Worm (Caenorhabditis elegans) whole organism, L3 larva: Measurements from ENCODE around the gene rnh-2.

Source experiments
- R02D3.7 ChIP-seq: fragments of 150-350 bp; optimal IDR thresholded peaks from 2 replicates; lab custom pipeline; 2014; ENCODE audit warnings: missing biosample characterization, missing genetic modification characterization
- ZK546.5 ChIP-seq: sonication (generic microtip); optimal IDR thresholded peaks from 2 replicates; lab custom pipeline; 2017; ENCODE audit warnings: missing biosample characterization, missing genetic modification characterization
- aly-2 ChIP-seq: fragments of 150-350 bp; optimal IDR thresholded peaks from 2 replicates; lab custom pipeline; 2014; ENCODE audit warnings: missing biosample characterization, missing genetic modification characterization
- ama-1 ChIP-seq: fragments of 150-350 bp; optimal IDR thresholded peaks from 2 replicates; lab custom pipeline; 2018
- ceh-16 ChIP-seq: sonication (generic microtip); optimal IDR thresholded peaks from 2 replicates; lab custom pipeline; 2017; ENCODE audit warnings: missing biosample characterization, missing genetic modification characterization
- ceh-28 ChIP-seq: fragments of 150-350 bp; optimal IDR thresholded peaks from 2 replicates; lab custom pipeline; 2014; ENCODE audit warnings: missing biosample characterization, missing genetic modification reagents, missing genetic modification characterization
- ceh-82 ChIP-seq: fragments of 150-350 bp; optimal IDR thresholded peaks from 2 replicates; lab custom pipeline; 2014; ENCODE audit warnings: missing biosample characterization, missing genetic modification characterization
- ceh-9 ChIP-seq: sonication (generic microtip); optimal IDR thresholded peaks from 2 replicates; lab custom pipeline; 2018; ENCODE audit warnings: missing biosample characterization, missing genetic modification characterization
- daf-12 ChIP-seq: fragments of 150-350 bp; optimal IDR thresholded peaks from 2 replicates; lab custom pipeline; 2014; ENCODE audit warnings: missing biosample characterization, missing genetic modification reagents, missing genetic modification characterization
- egl-27 ChIP-seq: sonication (generic microtip); optimal IDR thresholded peaks from 4 replicates; lab custom pipeline; 2017; ENCODE audit warnings: missing biosample characterization, missing genetic modification reagents, missing genetic modification characterization
- egl-5 ChIP-seq: fragments of 150-350 bp; optimal IDR thresholded peaks from 2 replicates; lab custom pipeline; 2017; ENCODE audit warnings: missing biosample characterization, missing genetic modification reagents, missing genetic modification characterization, inconsistent platforms
- elt-2 ChIP-seq: sonication (generic microtip); optimal IDR thresholded peaks from 2 replicates; lab custom pipeline; 2016; ENCODE audit warnings: missing genetic modification reagents, mild to moderate bottlenecking, missing genetic modification characterization, missing compliant biosample characterization
- elt-3 ChIP-seq, 3 experiments: fragments of 150-350 bp in 1 of 3; sonication (generic microtip) in 2 of 3; optimal IDR thresholded peaks; 2 replicates in 2 of 3; 4 replicates in 1 of 3; lab custom pipeline; 2014 to 2017; ENCODE audit warnings: missing biosample characterization in 3 of 3, missing genetic modification characterization in 3 of 3
- eor-1 ChIP-seq, 2 experiments: fragments of 150-350 bp; optimal IDR thresholded peaks; 2 replicates each; lab custom pipeline; 2014 to 2018; ENCODE audit warnings: missing biosample characterization in 2 of 2, missing genetic modification characterization in 2 of 2
- fkh-10 ChIP-seq: sonication (generic microtip); optimal IDR thresholded peaks from 2 replicates; lab custom pipeline; 2017; ENCODE audit warnings: missing biosample characterization, missing genetic modification reagents, missing genetic modification characterization
- fkh-2 ChIP-seq: fragments of 150-350 bp; optimal IDR thresholded peaks from 2 replicates; lab custom pipeline; 2014; ENCODE audit warnings: missing biosample characterization, missing genetic modification reagents, missing genetic modification characterization
- fos-1 ChIP-seq: fragments of 150-350 bp; optimal IDR thresholded peaks from 2 replicates; lab custom pipeline; 2014; ENCODE audit warnings: missing biosample characterization, missing genetic modification characterization
- hmg-11 ChIP-seq: sonication (generic microtip); optimal IDR thresholded peaks from 2 replicates; lab custom pipeline; 2016; ENCODE audit warnings: missing genetic modification characterization, missing compliant biosample characterization
- jun-1 ChIP-seq: fragments of 150-350 bp; optimal IDR thresholded peaks from 2 replicates; lab custom pipeline; 2014; ENCODE audit warnings: missing biosample characterization, missing genetic modification reagents, missing genetic modification characterization
- lin-15B ChIP-seq: fragments of 150-350 bp; optimal IDR thresholded peaks from 2 replicates; lab custom pipeline; 2014; ENCODE audit warnings: missing biosample characterization, missing genetic modification characterization
- lin-39 ChIP-seq: fragments of 150-350 bp; optimal IDR thresholded peaks from 2 replicates; lab custom pipeline; 2018; ENCODE audit warnings: missing biosample characterization, missing genetic modification reagents, missing genetic modification characterization
- lsy-12 ChIP-seq: sonication (generic microtip); optimal IDR thresholded peaks from 2 replicates; lab custom pipeline; 2016; ENCODE audit warnings: mild to moderate bottlenecking, missing genetic modification characterization, missing compliant biosample characterization
- mdl-1 ChIP-seq: fragments of 150-350 bp; optimal IDR thresholded peaks from 2 replicates; lab custom pipeline; 2014; ENCODE audit warnings: missing biosample characterization, missing genetic modification characterization
- mml-1 ChIP-seq: fragments of 150-350 bp; sonication (generic microtip); optimal IDR thresholded peaks from 3 replicates; lab custom pipeline; 2014; ENCODE audit warnings: missing biosample characterization, missing genetic modification characterization
- nfya-1 ChIP-seq: sonication (generic microtip); optimal IDR thresholded peaks from 2 replicates; lab custom pipeline; 2017; ENCODE audit warnings: missing genetic modification characterization, mild to moderate bottlenecking, missing compliant biosample characterization, antibody characterized with exemption, moderate library complexity; ENCODE audit not compliant: insufficient read depth
- nhr-11 ChIP-seq: fragments of 150-350 bp; optimal IDR thresholded peaks from 2 replicates; lab custom pipeline; 2014; ENCODE audit warnings: missing biosample characterization, missing genetic modification characterization
- nhr-12 ChIP-seq: fragments of 150-350 bp; optimal IDR thresholded peaks from 2 replicates; lab custom pipeline; 2014; ENCODE audit warnings: missing biosample characterization, missing genetic modification characterization
- nhr-23 ChIP-seq: fragments of 150-350 bp; optimal IDR thresholded peaks from 2 replicates; lab custom pipeline; 2014; ENCODE audit warnings: missing biosample characterization, missing genetic modification reagents, missing genetic modification characterization
- nhr-237 ChIP-seq: fragments of 150-350 bp; optimal IDR thresholded peaks from 2 replicates; lab custom pipeline; 2014; ENCODE audit warnings: missing biosample characterization, missing genetic modification characterization
- nhr-25 ChIP-seq: sonication (generic microtip); optimal IDR thresholded peaks from 2 replicates; lab custom pipeline; 2017; ENCODE audit warnings: missing biosample characterization, missing genetic modification characterization
- nhr-28 ChIP-seq: fragments of 150-350 bp; optimal IDR thresholded peaks from 2 replicates; lab custom pipeline; 2014; ENCODE audit warnings: missing biosample characterization, missing genetic modification characterization
- nhr-43 ChIP-seq: sonication (generic microtip); optimal IDR thresholded peaks from 2 replicates; lab custom pipeline; 2016; ENCODE audit warnings: mild to moderate bottlenecking, missing genetic modification characterization, missing compliant biosample characterization; ENCODE audit not compliant: poor library complexity, severe bottlenecking
- nhr-67 ChIP-seq: fragments of 150-350 bp; optimal IDR thresholded peaks from 2 replicates; lab custom pipeline; 2014; ENCODE audit warnings: missing biosample characterization, missing genetic modification characterization
- nhr-76 ChIP-seq: fragments of 150-350 bp; sonication (generic microtip); optimal IDR thresholded peaks from 5 replicates; lab custom pipeline; 2014; ENCODE audit warnings: missing biosample characterization, missing genetic modification characterization
- nhr-77 ChIP-seq: fragments of 150-350 bp; optimal IDR thresholded peaks from 2 replicates; lab custom pipeline; 2014; ENCODE audit warnings: missing biosample characterization, missing genetic modification characterization
- pha-4 ChIP-seq: fragments of 150-350 bp; optimal IDR thresholded peaks from 2 replicates; lab custom pipeline; 2014; ENCODE audit warnings: missing biosample characterization, missing genetic modification reagents, missing genetic modification characterization
- pqm-1 ChIP-seq: fragments of 150-350 bp; optimal IDR thresholded peaks from 2 replicates; lab custom pipeline; 2017; ENCODE audit warnings: missing biosample characterization, missing genetic modification characterization, inconsistent platforms
- sea-2 ChIP-seq: fragments of 150-350 bp; sonication (generic microtip); optimal IDR thresholded peaks from 4 replicates; lab custom pipeline; 2014; ENCODE audit warnings: missing biosample characterization, missing genetic modification reagents, missing genetic modification characterization
- skn-1 ChIP-seq: fragments of 150-350 bp; optimal IDR thresholded peaks from 2 replicates; lab custom pipeline; 2014; ENCODE audit warnings: missing biosample characterization, missing genetic modification characterization
- snpc-4 ChIP-seq: fragments of 150-350 bp; optimal IDR thresholded peaks from 2 replicates; lab custom pipeline; 2014; ENCODE audit warnings: missing biosample characterization, missing genetic modification characterization
- tbx-2 ChIP-seq: sonication (generic microtip); optimal IDR thresholded peaks from 2 replicates; lab custom pipeline; 2016; ENCODE audit warnings: mild to moderate bottlenecking, missing genetic modification characterization, missing compliant biosample characterization
- unc-39 ChIP-seq: sonication (generic microtip); optimal IDR thresholded peaks from 4 replicates; lab custom pipeline; 2017; ENCODE audit warnings: missing biosample characterization, missing genetic modification characterization
- unc-62 ChIP-seq: fragments of 150-350 bp; sonication (generic microtip); optimal IDR thresholded peaks from 4 replicates; lab custom pipeline; 2014; ENCODE audit warnings: missing biosample characterization, missing genetic modification reagents, missing genetic modification characterization
- zag-1 ChIP-seq: fragments of 150-350 bp; optimal IDR thresholded peaks from 2 replicates; lab custom pipeline; 2014; ENCODE audit warnings: missing biosample characterization, missing genetic modification characterization
- ztf-11 ChIP-seq: fragments of 150-350 bp; optimal IDR thresholded peaks from 2 replicates; lab custom pipeline; 2014; ENCODE audit warnings: missing biosample characterization, missing genetic modification characterization
- ztf-4 ChIP-seq: fragments of 150-350 bp; optimal IDR thresholded peaks from 2 replicates; lab custom pipeline; 2014; ENCODE audit warnings: missing biosample characterization, missing genetic modification characterization

The rnh-2 gene

ce11 chrII:8479337-8479736, 37.6 kb upstream of the rnh-2 start:
- peak; percentile 20 for TF ChIP-seq pha-4 (tag; lab: Kevin White, UChicago)
- TF ChIP-seq ceh-82 = no peak
- TF ChIP-seq tbx-2 (tag; lab: Kevin White, UChicago) = no peak
- TF ChIP-seq ceh-9 (tag; lab: Kevin White, UChicago) = no peak
- no peak for TF ChIP-seq elt-3 (tag; optimal IDR thresholded peaks at IDR 0.05; lab: Kevin White, UChicago)
- TF ChIP-seq pqm-1 (tag; lab: Kevin White, UChicago) = no peak
- no peak for TF ChIP-seq lsy-12 (tag; lab: Kevin White, UChicago)
- no peak for TF ChIP-seq nhr-28 (tag; lab: Kevin White, UChicago)
- no peak for TF ChIP-seq fkh-10 (GFP tag; lab: Kevin White, UChicago)
- peak; percentile 83 for TF ChIP-seq ama-1
- peak; percentile 11 for TF ChIP-seq elt-2 (tag; lab: Kevin White, UChicago)
- TF ChIP-seq nhr-12 (tag; lab: Kevin White, UChicago) = no peak
- peak; percentile 32 for TF ChIP-seq nhr-43 (tag; lab: Kevin White, UChicago)
- no peak for TF ChIP-seq aly-2

DNA sequence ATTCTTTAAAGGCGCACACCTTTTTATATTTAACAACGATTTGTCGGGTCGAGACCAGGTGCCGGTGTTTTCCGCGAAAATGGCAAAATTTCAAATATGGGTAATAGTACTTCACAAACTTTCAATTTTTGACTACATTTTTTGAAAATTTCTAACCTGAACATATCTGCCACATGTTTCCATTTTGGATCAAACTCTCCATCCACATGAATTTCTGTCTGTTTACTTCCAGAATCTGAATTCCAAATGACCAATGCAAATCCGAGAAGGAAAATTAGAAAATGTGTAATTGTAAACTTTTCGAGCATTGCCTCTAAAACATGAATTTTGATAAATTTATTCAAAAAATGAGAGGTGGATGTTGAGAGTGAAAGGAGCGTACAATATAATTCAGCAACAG, 36.8 kb upstream of the rnh-2 start, which contains the start of gene lact-4:
lact-4 (minus strand) TSS at position 313 of the 400 bp plus-strand sequence.
- no peak for TF ChIP-seq nhr-11 (tag; lab: Kevin White, UChicago)
- TF ChIP-seq skn-1 (tag; lab: Kevin White, UChicago) = no peak
- no peak for TF ChIP-seq sea-2
- TF ChIP-seq nhr-12 (tag; lab: Kevin White, UChicago) = no peak
- no peak for TF ChIP-seq mdl-1

- TF ChIP-seq nhr-77 (tag; lab: Kevin White, UChicago) (no peak), nhr-43 (tag; lab: Kevin White, UChicago) (peak; percentile 26), pha-4 (tag; lab: Kevin White, UChicago) (peak; percentile 50), egl-5 (tag; lab: Kevin White, UChicago) (peak; percentile 24), pqm-1 (tag; lab: Kevin White, UChicago) (peak; percentile 3), fos-1 (tag; lab: Kevin White, UChicago) (no peak), ceh-9 (tag; lab: Kevin White, UChicago) (no peak), sea-2 (no peak), daf-12 (tag; lab: Kevin White, UChicago) (no peak), mml-1 (tag; lab: Kevin White, UChicago) (peak; percentile 45), fkh-2 (tag; lab: Kevin White, UChicago) (no peak), aly-2 (no peak), ceh-28 (tag; lab: Kevin White, UChicago) (no peak), nhr-11 (tag; lab: Kevin White, UChicago) (no peak), skn-1 (tag; lab: Kevin White, UChicago) (no peak), nhr-25 (tag; lab: Kevin White, UChicago) (no peak), egl-27 (tag; lab: Kevin White, UChicago) (no peak), elt-3 (tag; optimal IDR thresholded peaks at IDR 0.05; lab: Kevin White, UChicago) (no peak), unc-62 (GFP tag; lab: Kevin White, UChicago) (no peak), elt-2 (tag; lab: Kevin White, UChicago) (peak; percentile 55), ceh-16 (tag; lab: Kevin White, UChicago) (no peak), ztf-4 (no peak), jun-1 (tag; lab: Kevin White, UChicago) (no peak), ceh-82 (no peak), nhr-76 (tag; lab: Kevin White, UChicago) (no peak), nhr-23 (tag; lab: Kevin White, UChicago) (no peak), nhr-28 (tag; lab: Kevin White, UChicago) (no peak), fkh-10 (GFP tag; lab: Kevin White, UChicago) (no peak), hmg-11 (tag; lab: Kevin White, UChicago) (no peak), mdl-1 (no peak), lin-39 (no peak), nhr-67 (no peak), zag-1 (tag; lab: Kevin White, UChicago) (no peak), nhr-237 (tag; lab: Kevin White, UChicago) (no peak), tbx-2 (tag; lab: Kevin White, UChicago) (no peak), ama-1 (peak; percentile 88), R02D3.7 (tag; lab: Kevin White, UChicago) (no peak), lin-15B (tag; lab: Kevin White, UChicago) (no peak), lsy-12 (tag; lab: Kevin White, UChicago) (no peak), ztf-11 (tag; lab: Kevin White, UChicago) (no peak), unc-39 (tag; lab: Kevin White, UChicago) (no peak), ZK546.5 (tag; lab: Kevin White, UChicago) (no peak), nfya-1 (tag; lab: Kevin White, UChicago) (peak; percentile 37), eor-1 (tag; optimal IDR thresholded peaks at IDR 0.05; lab: Kevin White, UChicago) (no peak), nhr-12 (tag; lab: Kevin White, UChicago) (no peak), snpc-4 (tag; lab: Kevin White, UChicago) (no peak)
These were observed 35.8 kb upstream of the rnh-2 start for ce11 chrII:8481033-8481708.
